Fruit fly (Drosophila melanogaster) whole organism, adult: Measurements from ENCODE around the gene CG12535.

Experiments used
- CG11617 ChIP-seq: fragments of 200-800 bp; sonication (Bioruptor generic); optimal IDR thresholded peaks from 2 replicates; lab custom pipeline; 2017; ENCODE audit warnings: mild to moderate bottlenecking, missing biosample characterization, missing genetic modification reagents, missing genetic modification characterization
- CG12768 ChIP-seq: fragments of 200-800 bp; sonication (Bioruptor generic); optimal IDR thresholded peaks from 2 replicates; lab custom pipeline; 2017; ENCODE audit warnings: missing biosample characterization, missing genetic modification characterization, mild to moderate bottlenecking, moderate library complexity, missing genetic modification reagents
- CG14711 ChIP-seq: fragments of 200-800 bp; sonication (Bioruptor generic); optimal IDR thresholded peaks from 2 replicates; lab custom pipeline; 2018; ENCODE audit warnings: missing biosample characterization, mild to moderate bottlenecking, missing genetic modification characterization, moderate library complexity
- CG1620 ChIP-seq: fragments of 200-800 bp; sonication (Bioruptor generic); optimal IDR thresholded peaks from 2 replicates; lab custom pipeline; 2016; ENCODE audit warnings: missing biosample characterization, missing genetic modification characterization
- CG33017 ChIP-seq: fragments of 200-800 bp; sonication (Bioruptor generic); optimal IDR thresholded peaks from 2 replicates; lab custom pipeline; 2018; ENCODE audit warnings: missing biosample characterization, mild to moderate bottlenecking, missing genetic modification characterization, moderate library complexity
- CG5204 ChIP-seq: fragments of 200-800 bp; sonication (Bioruptor generic); optimal IDR thresholded peaks from 2 replicates; lab custom pipeline; 2016; ENCODE audit warnings: missing biosample characterization, missing genetic modification characterization
- CG7045 ChIP-seq: fragments of 200-800 bp; sonication (Bioruptor generic); optimal IDR thresholded peaks from 2 replicates; lab custom pipeline; 2017; ENCODE audit warnings: missing biosample characterization, mild to moderate bottlenecking, missing genetic modification characterization
- CG7101 ChIP-seq: fragments of 200-800 bp; sonication (Bioruptor generic); optimal IDR thresholded peaks from 2 replicates; lab custom pipeline; 2018; ENCODE audit warnings: missing biosample characterization, mild to moderate bottlenecking, missing genetic modification characterization, moderate library complexity
- Clk ChIP-seq: fragments of 200-800 bp; sonication (Bioruptor generic); optimal IDR thresholded peaks from 2 replicates; lab custom pipeline; 2017; ENCODE audit warnings: missing biosample characterization, missing genetic modification characterization
- Crg-1 ChIP-seq: fragments of 200-800 bp; sonication (Bioruptor generic); optimal IDR thresholded peaks from 2 replicates; lab custom pipeline; 2016; ENCODE audit warnings: missing biosample characterization, missing genetic modification characterization
- Hr96 ChIP-seq: fragments of 200-800 bp; sonication (Bioruptor generic); optimal IDR thresholded peaks from 2 replicates; lab custom pipeline; 2016; ENCODE audit warnings: missing biosample characterization, missing genetic modification characterization
- Mnt ChIP-seq: fragments of 200-800 bp; sonication (Bioruptor generic); optimal IDR thresholded peaks from 2 replicates; lab custom pipeline; 2016; ENCODE audit warnings: missing biosample characterization, mild to moderate bottlenecking, missing genetic modification characterization
- bab1 ChIP-seq: fragments of 200-800 bp; sonication (Bioruptor generic); optimal IDR thresholded peaks from 3 replicates; lab custom pipeline; 2019; ENCODE audit warnings: missing biosample characterization, mild to moderate bottlenecking, missing genetic modification characterization, moderate library complexity
- cic ChIP-seq: fragments of 200-800 bp; sonication (Bioruptor generic); optimal IDR thresholded peaks from 2 replicates; lab custom pipeline; 2017; ENCODE audit warnings: missing biosample characterization, mild to moderate bottlenecking, missing genetic modification characterization, moderate library complexity
- cnc ChIP-seq, 2 experiments: fragments of >200 bp; optimal IDR thresholded peaks; 2 replicates each; lab custom pipeline; 2017
- kay ChIP-seq: fragments of 200-800 bp; sonication (Bioruptor generic); peaks from one replicate; lab custom pipeline; 2016; ENCODE audit warnings: missing biosample characterization, missing genetic modification characterization, borderline replicate concordance
- ovo ChIP-seq: fragments of 200-800 bp; sonication (Bioruptor generic); optimal IDR thresholded peaks from 2 replicates; lab custom pipeline; 2016; ENCODE audit warnings: missing biosample characterization, missing genetic modification characterization
- pad ChIP-seq: fragments of 200-800 bp; sonication (Bioruptor generic); optimal IDR thresholded peaks from 3 replicates; lab custom pipeline; 2017; ENCODE audit warnings: missing biosample characterization, missing genetic modification characterization, mild to moderate bottlenecking, moderate library complexity, missing genetic modification reagents
- tj ChIP-seq: fragments of 200-800 bp; sonication (Bioruptor generic); optimal IDR thresholded peaks from 3 replicates; lab custom pipeline; 2017; ENCODE audit warnings: missing biosample characterization, mild to moderate bottlenecking, missing genetic modification characterization, moderate library complexity
- toe ChIP-seq: fragments of 200-800 bp; sonication (Bioruptor generic); optimal IDR thresholded peaks from 2 replicates; lab custom pipeline; 2016; ENCODE audit warnings: missing biosample characterization, missing genetic modification characterization

CG12535 gene

dm6 chrX:3442543-3443207 is 6.1 kb downstream of the CG12535 start:
- TF ChIP-seq CG5204 (GFP tag; lab: Kevin White, UChicago) (no peak), bab1 (GFP tag; lab: Kevin White, UChicago) (no peak), cic (GFP tag; lab: Kevin White, UChicago) (peak; percentile 81), Mnt (GFP tag; lab: Kevin White, UChicago) (peak; percentile 1), toe (GFP tag; lab: Kevin White, UChicago) (no peak), kay (GFP tag; lab: Kevin White, UChicago) (peak; percentile 76), Crg-1 (no peak)

- peak; percentile 71 for TF ChIP-seq Mnt (GFP tag; lab: Kevin White, UChicago)
- TF ChIP-seq CG11617 = no peak
- TF ChIP-seq CG1620 (GFP tag; lab: Kevin White, UChicago) = no peak
- TF ChIP-seq CG5204 (GFP tag; lab: Kevin White, UChicago) = no peak
Observed at dm6 chrX:3440506-3440905, 8.2 kb downstream of the CG12535 start.

- no peak for TF ChIP-seq CG7101 (tag; lab: Kevin White, UChicago)
- TF ChIP-seq cnc (optimal IDR thresholded peaks at IDR 0.05; lab: Kevin White, UChicago) = no peak
- no peak for TF ChIP-seq kay (GFP tag; lab: Kevin White, UChicago)
Observed at dm6 chrX:3437493-3437892, 11.2 kb downstream of the CG12535 start.

- no peak for TF ChIP-seq CG11617
- TF ChIP-seq CG7101 (tag; lab: Kevin White, UChicago) = no peak
- no peak for TF ChIP-seq bab1 (GFP tag; lab: Kevin White, UChicago)
- TF ChIP-seq cnc (optimal IDR thresholded peaks at IDR 0.05; lab: Kevin White, UChicago) = no peak
- TF ChIP-seq pad (GFP tag; lab: Kevin White, UChicago) = no peak
- TF ChIP-seq Mnt (GFP tag; lab: Kevin White, UChicago) = no peak
- TF ChIP-seq CG33017 (tag; lab: Kevin White, UChicago) = no peak
- TF ChIP-seq Crg-1 = no peak
- TF ChIP-seq ovo (GFP tag; lab: Kevin White, UChicago) = no peak
- no peak for TF ChIP-seq toe (GFP tag; lab: Kevin White, UChicago)
- TF ChIP-seq CG5204 (GFP tag; lab: Kevin White, UChicago) = no peak
- no peak for TF ChIP-seq CG7045 (GFP tag; lab: Kevin White, UChicago)
- TF ChIP-seq Clk (GFP tag; lab: Kevin White, UChicago) = no peak
- TF ChIP-seq tj = no peak
- no peak for TF ChIP-seq CG1620 (GFP tag; lab: Kevin White, UChicago)
- TF ChIP-seq kay (GFP tag; lab: Kevin White, UChicago) = no peak
- no peak for TF ChIP-seq cic (GFP tag; lab: Kevin White, UChicago)
Observed at dm6 chrX:3436183-3436582, 12.6 kb downstream of the CG12535 start.

- no peak for TF ChIP-seq cic (GFP tag; lab: Kevin White, UChicago)
Observed at dm6 chrX:3435707-3436106, 13.0 kb downstream of the CG12535 start, which contains the start of gene CG14269. Gene CG14269, minus strand, starts transcription at chrX:3435807.

DNA sequence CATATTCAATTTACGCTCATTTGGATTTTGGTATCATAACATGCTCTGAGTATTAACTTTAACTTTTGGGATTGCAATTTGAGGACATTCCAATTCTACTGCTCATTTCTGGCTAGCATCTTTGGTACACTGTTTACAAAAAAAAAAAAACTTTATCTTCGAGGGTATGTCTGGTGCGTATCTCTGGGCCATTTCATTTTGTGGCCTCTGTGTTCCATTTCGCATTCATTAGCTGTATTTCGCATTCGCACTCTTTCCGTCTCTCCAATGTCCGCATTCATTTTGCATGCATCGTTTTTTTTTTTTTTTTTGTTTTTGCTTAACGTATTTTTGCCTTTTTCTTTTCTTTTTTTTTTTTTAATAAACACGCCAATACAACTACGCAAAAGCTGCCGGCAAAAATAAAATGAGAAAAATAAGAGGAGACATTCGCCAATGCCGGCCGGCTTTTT is 15.1 kb downstream of the CG12535 start:
- TF ChIP-seq CG33017 (tag; lab: Kevin White, UChicago) (no peak), pad (GFP tag; lab: Kevin White, UChicago) (peak; percentile 35), Crg-1 (peak; percentile 13), kay (GFP tag; lab: Kevin White, UChicago) (peak; percentile 77), CG7045 (GFP tag; lab: Kevin White, UChicago) (no peak), CG1620 (GFP tag; lab: Kevin White, UChicago) (peak; percentile 66), tj (peak; percentile 80), cic (GFP tag; lab: Kevin White, UChicago) (no peak), CG7101 (tag; lab: Kevin White, UChicago) (peak; percentile 52), toe (GFP tag; lab: Kevin White, UChicago) (no peak), cnc (optimal IDR thresholded peaks at IDR 0.05; lab: Kevin White, UChicago) (no peak), Clk (GFP tag; lab: Kevin White, UChicago) (no peak), bab1 (GFP tag; lab: Kevin White, UChicago) (peak; percentile 89), CG12768 (GFP tag; lab: Kevin White, UChicago) (peak; percentile 9), Mnt (GFP tag; lab: Kevin White, UChicago) (peak; percentile 19), ovo (GFP tag; lab: Kevin White, UChicago) (peak; percentile 6), CG5204 (GFP tag; lab: Kevin White, UChicago) (peak; percentile 33), CG11617 (peak; percentile 42), CG14711 (tag; lab: Kevin White, UChicago) (peak; percentile 77), Hr96 (peak; percentile 85)

DNA sequence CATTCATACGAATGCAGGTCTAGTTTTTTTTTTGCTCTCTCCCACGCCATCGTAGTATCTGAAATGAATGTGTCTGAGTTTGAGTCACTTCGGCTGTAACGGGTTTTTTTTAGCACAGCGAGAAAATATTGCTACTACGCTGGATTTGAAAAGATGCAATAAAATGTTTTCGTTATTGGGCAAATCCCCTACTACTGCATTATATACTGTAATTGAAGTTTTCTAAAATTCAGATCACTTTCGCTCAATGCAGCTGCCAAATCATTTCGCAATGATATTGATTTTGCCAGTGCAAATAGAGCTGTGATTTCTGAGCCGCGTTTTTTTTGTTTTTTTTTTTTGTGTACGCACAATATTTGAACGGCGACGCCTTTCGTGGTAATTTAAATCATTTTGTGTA is 15.8 kb downstream of the CG12535 start:
- TF ChIP-seq CG33017 (tag; lab: Kevin White, UChicago) (no peak), Crg-1 (peak; percentile 6), Hr96 (peak; percentile 5), CG7045 (GFP tag; lab: Kevin White, UChicago) (no peak), CG14711 (tag; lab: Kevin White, UChicago) (peak; percentile 54), bab1 (GFP tag; lab: Kevin White, UChicago) (peak; percentile 69), Mnt (GFP tag; lab: Kevin White, UChicago) (no peak), Clk (GFP tag; lab: Kevin White, UChicago) (no peak), CG12768 (GFP tag; lab: Kevin White, UChicago) (no peak), cic (GFP tag; lab: Kevin White, UChicago) (peak; percentile 27), CG1620 (GFP tag; lab: Kevin White, UChicago) (peak; percentile 46), kay (GFP tag; lab: Kevin White, UChicago) (peak; percentile 18), CG7101 (tag; lab: Kevin White, UChicago) (peak; percentile 38), CG5204 (GFP tag; lab: Kevin White, UChicago) (peak; percentile 8), ovo (GFP tag; lab: Kevin White, UChicago) (peak; percentile 93), toe (GFP tag; lab: Kevin White, UChicago) (peak; percentile 18), tj (no peak)
